Worm (Caenorhabditis elegans) whole organism, young adult: Measurements from ENCODE around the gene mfsd-8.
"Not testable (repeated sequence)": the region's sequence is repeated elsewhere in the genome, so short reads cannot be mapped to it uniquely, and the experiment has no call there.

Experiments
- B0035.1 ChIP-seq: sonication (generic microtip); optimal IDR thresholded peaks from 2 replicates; lab custom pipeline; 2016; ENCODE audit warnings: missing genetic modification characterization, mild to moderate bottlenecking, missing compliant biosample characterization, missing genotype, missing genetic modification reagents
- F55B11.4 ChIP-seq: sonication (generic microtip); optimal IDR thresholded peaks from 2 replicates; lab custom pipeline; 2016; ENCODE audit warnings: missing compliant biosample characterization, missing genetic modification characterization, borderline replicate concordance; ENCODE audit not compliant: insufficient read depth
- ZK185.1 ChIP-seq: sonication (generic microtip); optimal IDR thresholded peaks from 2 replicates; lab custom pipeline; 2016; ENCODE audit warnings: mild to moderate bottlenecking, missing genetic modification characterization, missing compliant biosample characterization; ENCODE audit not compliant: poor library complexity, severe bottlenecking
- ama-1 ChIP-seq, 3 experiments: fragments of 150-350 bp in 1 of 3; sonication (generic microtip) in 2 of 3; optimal IDR thresholded peaks; 2 replicates each; lab custom pipeline; 2014 to 2018; ENCODE audit warnings: missing biosample characterization in 2 of 3, missing genetic modification characterization in 2 of 3, missing genetic modification reagents in 2 of 3
- atf-7 ChIP-seq: sonication (generic microtip); optimal IDR thresholded peaks from 2 replicates; lab custom pipeline; 2017; ENCODE audit warnings: mild to moderate bottlenecking, missing genetic modification characterization, missing compliant biosample characterization
- attf-6 ChIP-seq: fragments of 200-800 bp; sonication (Bioruptor generic); IDR thresholded peaks from 2 replicates; pipeline ENCODE4 v1.3.6; 2022; ENCODE audit warnings: missing genetic modification reagents, missing genetic modification characterization, missing compliant biosample characterization
- ceh-79 ChIP-seq: sonication (generic microtip); optimal IDR thresholded peaks from 2 replicates; lab custom pipeline; 2017; ENCODE audit warnings: mild to moderate bottlenecking, missing genetic modification characterization, missing compliant biosample characterization
- hlh-12 ChIP-seq: sonication (generic microtip); optimal IDR thresholded peaks from 2 replicates; lab custom pipeline; 2016; ENCODE audit warnings: missing genetic modification characterization, missing compliant biosample characterization
- pbrm-1 ChIP-seq: fragments of 200-800 bp; sonication (Bioruptor generic); IDR thresholded peaks from 2 replicates; pipeline ENCODE4 v1.3.6; 2022; ENCODE audit warnings: missing genetic modification reagents, missing genetic modification characterization, missing compliant biosample characterization
- tbx-9 ChIP-seq: sonication (generic microtip); optimal IDR thresholded peaks from 2 replicates; lab custom pipeline; 2016; ENCODE audit warnings: borderline replicate concordance, missing genetic modification characterization, inconsistent platforms, missing compliant biosample characterization
- ztf-26 ChIP-seq: sonication (generic microtip); optimal IDR thresholded peaks from 2 replicates; lab custom pipeline; 2017; ENCODE audit warnings: missing genetic modification characterization, missing compliant biosample characterization

DNA sequence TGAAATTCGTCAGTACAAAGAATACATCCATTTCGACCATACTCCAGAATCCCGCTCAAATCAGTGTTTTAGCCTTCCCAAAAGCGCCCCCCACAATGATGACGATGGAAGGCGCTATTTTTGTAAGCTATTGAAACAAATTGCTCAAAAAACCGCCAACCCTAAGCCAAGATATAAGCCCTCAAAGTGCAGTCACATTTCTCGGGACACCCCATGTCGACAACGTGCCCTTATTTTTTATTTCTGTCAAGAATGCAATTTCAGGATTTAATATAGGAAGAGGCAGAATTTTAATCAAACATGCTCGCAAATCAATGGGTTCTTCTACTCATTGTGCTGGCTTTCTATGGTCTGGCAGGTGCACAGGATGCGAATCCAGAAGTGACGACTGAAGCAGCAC is 50.6 kb downstream of the mfsd-8 start, which contains the start of gene Y53G8AR.1:
- not testable (repeated sequence) for TF ChIP-seq ztf-26; ceh-79 (tag; lab: Kevin White, UChicago); F55B11.4; B0035.1 (tag; lab: Kevin White, UChicago); tbx-9 (tag; lab: Kevin White, UChicago); ZK185.1 (tag; lab: Kevin White, UChicago); atf-7 (tag; lab: Kevin White, UChicago); attf-6; ama-1 (optimal IDR thresholded peaks at IDR 0.05; lab: Kevin White, UChicago); ama-1 (GFP tag; optimal IDR thresholded peaks at IDR 0.05; lab: Kevin White, UChicago); hlh-12 (tag; lab: Kevin White, UChicago); pbrm-1 (GFP tag; lab: Robert Waterston, UW)
